Fruit fly (Drosophila melanogaster): ENCODE data around the gene CG5645.
A peak's percentile ranks its signal among the peaks of the same experiment; 100 is the strongest.

Gene CG5645

DNA sequence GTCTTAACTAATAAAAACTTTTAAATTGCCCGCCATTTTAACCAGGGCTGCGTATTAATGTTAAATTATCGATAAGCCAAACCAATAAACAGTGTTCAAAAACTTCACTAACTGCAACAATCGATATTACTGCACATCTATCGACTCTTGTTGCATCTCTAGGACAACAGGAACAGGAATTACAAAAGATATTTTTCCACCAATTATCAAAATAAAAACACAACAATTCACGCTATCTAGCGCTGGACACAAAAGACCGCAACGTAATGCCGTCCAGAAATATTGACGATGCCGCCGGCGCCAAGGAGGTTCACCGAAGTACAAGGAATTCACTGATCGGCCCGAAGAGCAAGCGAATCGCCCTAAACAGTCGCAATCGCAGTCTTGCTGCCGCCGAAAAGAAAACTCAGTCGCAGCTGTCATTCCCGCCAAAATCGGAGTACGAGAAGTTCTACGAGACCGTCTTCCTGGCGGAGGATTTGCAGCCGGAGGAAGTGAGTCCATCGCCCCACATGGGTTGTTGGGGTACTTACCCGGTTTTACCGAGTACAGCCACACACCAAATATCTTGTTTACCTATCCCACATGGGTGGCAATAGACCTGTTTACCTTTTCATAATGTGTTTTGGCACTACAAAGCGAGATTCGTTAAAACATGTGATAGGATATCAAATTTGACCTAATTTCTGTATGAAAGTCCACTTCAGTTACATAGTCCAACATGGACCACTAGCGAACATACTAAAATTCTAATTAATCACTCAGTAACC lies 20.4 kb downstream of the CG5645 start, which contains the start of gene vers (continued):
- TF ChIP-seq shn (GFP tag; optimal IDR thresholded peaks at IDR 0.05) (no peak), vfl (GFP tag; optimal IDR thresholded peaks at IDR 0.05) (peak; percentile 12), CG4360 (GFP tag; IDR thresholded peaks at IDR 0.05) (no peak), CG6813 (GFP tag; optimal IDR thresholded peaks at IDR 0.05) (no peak), CG10366 (GFP tag; IDR thresholded peaks at IDR 0.05) (no peak; the same call in 1 of the 2 replicates), CG10565 (GFP tag; optimal IDR thresholded peaks at IDR 0.05) (no peak), Hr3 (GFP tag; optimal IDR thresholded peaks at IDR 0.05) (no peak), CG17328 (GFP tag; IDR thresholded peaks at IDR 0.05) (no peak), cad (GFP tag; optimal IDR thresholded peaks at IDR 0.05) (no peak), CG16863 (GFP tag; optimal IDR thresholded peaks at IDR 0.05) (no peak), fd64A (GFP tag; optimal IDR thresholded peaks at IDR 0.05) (no peak), BtbVII (GFP tag; optimal IDR thresholded peaks at IDR 0.05) (no peak), ken (GFP tag; IDR thresholded peaks at IDR 0.05) (no peak), Rx (GFP tag; IDR thresholded peaks at IDR 0.05) (no peak), Oli (tag; optimal IDR thresholded peaks at IDR 0.05) (no peak), Abd-B (GFP tag; optimal IDR thresholded peaks at IDR 0.05) (peak; percentile 7), CG9932 (GFP tag; IDR thresholded peaks at IDR 0.05) (peak; percentile 74), sna (GFP tag; IDR thresholded peaks at IDR 0.05; ENCODE audit: partially characterized antibody) (peak; percentile 88), Sox100B (GFP tag; optimal IDR thresholded peaks at IDR 0.05) (no peak), Oaz (GFP tag; IDR thresholded peaks at IDR 0.05) (no peak), CG30020 (tag; optimal IDR thresholded peaks at IDR 0.05) (peak; percentile 32), CG10462 (GFP tag; optimal IDR thresholded peaks at IDR 0.05) (no peak), CG8944 (GFP tag; optimal IDR thresholded peaks at IDR 0.05) (no peak), CG5180 (GFP tag; optimal IDR thresholded peaks at IDR 0.05) (no peak), CG3726 (GFP tag; IDR thresholded peaks at IDR 0.05) (no peak), CG2202 (tag; optimal IDR thresholded peaks at IDR 0.05) (no peak), CG10959 (GFP tag; IDR thresholded peaks at IDR 0.05) (no peak), p53 (GFP tag; optimal IDR thresholded peaks at IDR 0.05) (no peak), D (optimal IDR thresholded peaks at IDR 0.05) (no peak), D (GFP tag; optimal IDR thresholded peaks at IDR 0.05) (no peak), chm (GFP tag; IDR thresholded peaks at IDR 0.05) (no peak), CG8388 (GFP tag; optimal IDR thresholded peaks at IDR 0.05) (peak; percentile 23), Ravus (GFP tag; IDR thresholded peaks at IDR 0.05) (no peak), Dbx (GFP tag; IDR thresholded peaks at IDR 0.05) (no peak), ham (GFP tag; IDR thresholded peaks at IDR 0.05) (no peak), btn (GFP tag; optimal IDR thresholded peaks at IDR 0.05) (no peak), pfk (GFP tag; optimal IDR thresholded peaks at IDR 0.05) (no peak), Hand (GFP tag; optimal IDR thresholded peaks at IDR 0.05) (no peak), ATbp (GFP tag; optimal IDR thresholded peaks at IDR 0.05) (no peak), TFAM (GFP tag; optimal IDR thresholded peaks at IDR 0.05) (no peak), Scr (GFP tag; IDR thresholded peaks at IDR 0.05; ENCODE audit: partially characterized antibody) (peak; percentile 91), CG10979 (tag; optimal IDR thresholded peaks at IDR 0.05) (no peak), CG14710 (tag; optimal IDR thresholded peaks at IDR 0.05) (peak; percentile 66), CG7271 (tag; optimal IDR thresholded peaks at IDR 0.05) (no peak), Dll (GFP tag; IDR thresholded peaks at IDR 0.05; ENCODE audit: partially characterized antibody) (peak; percentile 95), CHES-1-like (GFP tag; optimal IDR thresholded peaks at IDR 0.05) (peak; percentile 59), gsb-n (tag; optimal IDR thresholded peaks at IDR 0.05) (peak; percentile 19), CG17829 (tag; optimal IDR thresholded peaks at IDR 0.05) (peak; percentile 42), nmo (GFP tag; optimal IDR thresholded peaks at IDR 0.05) (peak; percentile 41), CG4404 (GFP tag; IDR thresholded peaks at IDR 0.05) (no peak)
